Fruit fly (Drosophila melanogaster) whole organism, pupa: Measurements from ENCODE around the gene dgt4.
A peak's percentile ranks its signal among the peaks of the same experiment; 100 is the strongest.

Experiments
- CG10348 ChIP-seq: fragments of 200-800 bp; sonication (Bioruptor generic); IDR thresholded peaks from 2 replicates; pipeline ENCODE4 v1.3.6; 2022; ENCODE audit warnings: missing biosample characterization, missing genetic modification characterization
- CG12605 ChIP-seq: fragments of 200-800 bp; sonication (Bioruptor generic); IDR thresholded peaks from 2 replicates; pipeline ENCODE4 v1.3.6; 2022; ENCODE audit warnings: missing biosample characterization, missing genetic modification characterization
- CG14655 ChIP-seq: fragments of 200-800 bp; sonication (Bioruptor generic); optimal IDR thresholded peaks from 3 replicates; lab custom pipeline; 2017; ENCODE audit warnings: mild to moderate bottlenecking, missing biosample characterization, missing genetic modification reagents, missing genetic modification characterization
- CG15710 ChIP-seq: fragments of 200-800 bp; sonication (Bioruptor generic); optimal IDR thresholded peaks from 2 replicates; lab custom pipeline; 2018; ENCODE audit warnings: missing biosample characterization, mild to moderate bottlenecking, missing genetic modification characterization, moderate library complexity
- CG17806 ChIP-seq: fragments of 200-800 bp; sonication (Bioruptor generic); optimal IDR thresholded peaks from 2 replicates; lab custom pipeline; 2018; ENCODE audit warnings: missing biosample characterization, mild to moderate bottlenecking, missing genetic modification characterization, moderate library complexity
- CG32121 ChIP-seq: fragments of 200-800 bp; sonication (Bioruptor generic); IDR thresholded peaks from 2 replicates; pipeline ENCODE4 v1.3.6; 2022; ENCODE audit warnings: missing biosample characterization, missing genetic modification characterization
- CG4496 ChIP-seq: fragments of 200-800 bp; sonication (Bioruptor generic); IDR thresholded peaks from 3 replicates; pipeline ENCODE4 v1.3.6; 2022; ENCODE audit warnings: missing biosample characterization, missing genetic modification characterization
- CG8159 ChIP-seq: fragments of 200-800 bp; sonication (Bioruptor generic); optimal IDR thresholded peaks from 3 replicates; lab custom pipeline; 2018; ENCODE audit warnings: missing biosample characterization, mild to moderate bottlenecking, missing genetic modification characterization, moderate library complexity
- CG8301 ChIP-seq: fragments of 200-800 bp; sonication (Bioruptor generic); optimal IDR thresholded peaks from 2 replicates; lab custom pipeline; 2018; ENCODE audit warnings: missing biosample characterization, mild to moderate bottlenecking, missing genetic modification characterization
- CG9948 ChIP-seq: fragments of 200-800 bp; sonication (Bioruptor generic); optimal IDR thresholded peaks from 2 replicates; lab custom pipeline; 2018; ENCODE audit warnings: missing biosample characterization, mild to moderate bottlenecking, missing genetic modification characterization, moderate library complexity
- D1 ChIP-seq: fragments of 200-800 bp; sonication (Bioruptor generic); optimal IDR thresholded peaks from 2 replicates; lab custom pipeline; 2018; ENCODE audit warnings: missing biosample characterization, mild to moderate bottlenecking, missing genetic modification characterization, moderate library complexity
- EcR ChIP-seq: fragments of 200-800 bp; sonication (Bioruptor generic); optimal IDR thresholded peaks from 3 replicates; lab custom pipeline; 2019; ENCODE audit warnings: missing biosample characterization, missing genetic modification characterization, mild to moderate bottlenecking, moderate library complexity, missing genetic modification reagents
- Ets98B ChIP-seq: fragments of 200-800 bp; sonication (Bioruptor generic); IDR thresholded peaks from 2 replicates; pipeline ENCODE4 v1.3.6; 2022; ENCODE audit warnings: missing biosample characterization, missing genetic modification characterization
- Pif1A ChIP-seq: fragments of 200-800 bp; sonication (Bioruptor generic); optimal IDR thresholded peaks from 3 replicates; lab custom pipeline; 2016; ENCODE audit warnings: missing biosample characterization, missing genetic modification characterization
- Pif1B ChIP-seq: fragments of 200-800 bp; sonication (Bioruptor generic); optimal IDR thresholded peaks from 3 replicates; lab custom pipeline; 2016; ENCODE audit warnings: missing biosample characterization, missing genetic modification characterization
- Snoo ChIP-seq: fragments of 200-800 bp; sonication (Bioruptor generic); optimal IDR thresholded peaks from 3 replicates; lab custom pipeline; 2017; ENCODE audit warnings: missing biosample characterization, mild to moderate bottlenecking, missing genetic modification characterization, inconsistent platforms
- fd96Ca ChIP-seq: fragments of 200-800 bp; sonication (Bioruptor generic); IDR thresholded peaks from 3 replicates; pipeline ENCODE4 v1.3.6; 2022; ENCODE audit warnings: missing biosample characterization, missing genetic modification characterization
- gl ChIP-seq: fragments of 200-800 bp; sonication (Bioruptor generic); optimal IDR thresholded peaks from 2 replicates; lab custom pipeline; 2018; ENCODE audit warnings: missing biosample characterization, mild to moderate bottlenecking, missing genetic modification characterization
- rn ChIP-seq: fragments of 200-800 bp; sonication (Bioruptor generic); IDR thresholded peaks from 2 replicates; pipeline ENCODE4 v1.3.6; 2022; ENCODE audit warnings: missing biosample characterization, missing genetic modification characterization

The dgt4 gene

DNA sequence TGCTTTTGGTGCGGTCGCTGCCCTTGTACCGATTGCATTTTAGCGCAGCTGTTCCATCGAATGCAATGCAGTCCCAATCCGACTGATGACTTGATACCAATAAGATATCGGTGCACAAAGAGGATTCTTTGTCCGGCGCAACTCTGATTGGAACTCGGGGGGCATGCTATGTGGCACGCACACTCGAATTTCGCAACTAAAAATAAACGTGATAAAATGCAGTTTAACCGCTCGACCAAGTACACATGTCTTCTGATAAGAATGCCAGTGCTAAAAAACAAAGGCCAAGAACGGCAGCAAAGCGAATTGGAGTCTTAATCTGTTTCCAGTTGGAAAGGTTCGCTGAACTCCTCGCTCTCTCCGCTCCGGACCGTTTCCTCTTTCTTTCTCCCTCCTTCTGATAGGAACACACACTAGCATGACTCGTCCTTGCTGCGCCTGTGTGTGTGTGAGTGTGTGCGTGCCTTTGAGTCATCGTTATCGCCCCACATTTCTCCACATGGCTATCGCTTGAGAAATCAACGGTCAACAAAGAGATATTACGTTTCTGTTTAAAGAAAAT, 4.8 kb upstream of the dgt4 start:
- TF ChIP-seq EcR (GFP tag; lab: Kevin White, UChicago), result peak; percentile 97
- TF ChIP-seq CG8159 (tag; lab: Kevin White, UChicago), result no peak
- no peak for TF ChIP-seq CG14655

DNA sequence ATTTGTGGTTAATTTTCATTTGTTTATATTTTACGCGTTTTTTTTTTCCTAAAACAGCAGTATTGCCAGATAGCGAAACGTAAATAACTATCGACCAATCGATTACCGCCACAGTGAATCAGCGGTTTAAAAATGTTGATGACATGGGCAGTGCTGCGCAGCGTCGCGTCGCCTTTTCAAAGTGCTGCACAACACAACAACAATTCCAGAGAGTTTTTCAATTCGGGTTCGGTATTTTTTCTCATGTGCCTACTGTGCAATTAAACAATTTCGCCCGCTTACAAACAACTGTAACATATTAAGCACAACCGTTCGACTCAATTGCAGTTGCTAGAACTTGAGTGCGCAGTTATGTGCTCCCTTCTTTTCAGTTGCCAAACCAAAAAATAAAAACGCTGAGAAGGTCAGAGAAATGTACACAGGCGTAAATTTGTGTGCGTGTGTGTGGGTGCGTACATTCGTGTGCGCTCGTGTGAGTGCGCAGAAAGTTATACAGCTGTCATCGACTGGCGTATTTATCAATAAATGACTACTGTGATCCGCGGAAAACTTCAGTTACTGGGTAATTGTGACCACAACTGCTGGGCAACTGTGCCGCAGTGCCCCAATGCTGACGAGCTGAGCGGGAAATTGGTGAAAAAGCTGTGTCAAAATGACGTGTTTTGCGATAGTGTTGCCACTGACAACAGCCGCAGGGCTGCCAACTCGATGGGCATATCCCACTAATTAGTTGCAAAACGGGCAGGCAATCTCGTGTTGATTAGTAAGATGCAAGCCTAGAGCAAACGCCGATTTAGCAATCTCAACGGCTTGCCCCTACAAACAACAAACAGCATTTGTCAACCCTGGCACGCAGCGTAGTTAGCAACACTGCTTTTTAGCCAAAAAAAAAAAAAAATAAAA, 3.6 kb downstream of the dgt4 start, which contains the start of the genes tyf and Tip60:
Gene tyf (plus strand): TSS at position 187 of the 903 bp plus-strand sequence.
Gene Tip60 (minus strand): TSS at position 654 of the 903 bp plus-strand sequence.
- TF ChIP-seq EcR (GFP tag; lab: Kevin White, UChicago), result peak; percentile 55
- no peak; the same call in 1 of the 2 replicates for TF ChIP-seq Ets98B
- peak; percentile 57; the same call in 2 of the 3 replicates for TF ChIP-seq CG4496 (GFP tag; lab: Robert Waterston, UW)
- TF ChIP-seq Snoo, result peak; percentile 3
- TF ChIP-seq CG17806, result no peak
- TF ChIP-seq CG32121 (GFP tag; lab: Robert Waterston, UW), result no peak
- peak; percentile 21 for TF ChIP-seq Pif1B (GFP tag; lab: Kevin White, UChicago)
- TF ChIP-seq, all 21 proteins: peak for 4

DNA sequence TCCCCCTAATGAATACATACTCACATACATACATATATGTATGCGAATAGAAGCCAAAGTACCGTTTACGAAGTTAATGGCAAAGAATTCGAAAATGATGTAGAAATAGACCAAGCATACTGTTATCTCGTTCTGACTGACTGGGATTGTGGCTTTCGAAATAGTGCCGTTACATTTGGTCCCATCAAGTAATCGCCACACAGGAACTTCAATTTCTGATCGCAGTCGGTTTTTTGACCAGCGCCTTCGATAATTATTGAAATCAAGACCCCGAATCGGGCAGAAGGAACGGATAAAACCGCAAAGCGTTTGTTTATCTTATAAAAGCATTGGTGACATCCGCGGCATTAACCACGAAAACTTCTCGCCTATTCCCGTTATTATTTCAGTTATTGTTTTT, 6.1 kb downstream of the dgt4 start:
- no peak for TF ChIP-seq CG9948
- TF ChIP-seq CG12605 (GFP tag; lab: Robert Waterston, UW), result no peak

DNA sequence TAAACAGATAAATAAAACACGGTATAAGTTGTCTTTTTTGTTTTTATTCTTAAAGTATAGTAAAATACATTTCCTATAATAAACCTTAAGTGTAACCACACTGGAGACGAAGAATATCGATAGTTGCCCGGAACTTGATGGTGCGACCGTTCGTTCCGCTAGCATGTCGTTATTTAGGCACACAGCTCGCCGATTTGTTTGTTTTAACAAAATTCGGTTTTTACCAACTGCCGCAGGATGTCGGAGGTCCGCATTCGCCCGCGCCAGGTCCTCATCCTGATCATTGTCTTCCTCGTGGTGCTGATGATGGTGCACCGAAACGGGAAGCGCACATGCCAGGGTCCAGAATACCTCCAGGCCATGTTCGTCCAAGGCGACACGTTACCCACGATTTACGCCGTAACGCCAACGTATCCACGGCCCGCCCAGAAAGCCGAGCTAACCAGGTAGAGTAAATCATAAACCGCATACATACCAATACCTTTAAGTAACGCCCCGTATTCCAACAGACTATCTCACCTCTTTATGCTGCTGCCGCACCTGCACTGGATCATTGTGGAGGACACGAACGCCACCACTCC, 17.6 kb downstream of the dgt4 start, which contains the start of gene GlcAT-I:
Gene GlcAT-I (plus strand): TSS at position 163 of the 581 bp plus-strand sequence.
- no peak for TF ChIP-seq CG8301 (tag; lab: Kevin White, UChicago)
- TF ChIP-seq EcR (GFP tag; lab: Kevin White, UChicago), result no peak
- TF ChIP-seq CG4496 (GFP tag; lab: Robert Waterston, UW), result no peak
- no peak for TF ChIP-seq CG12605 (GFP tag; lab: Robert Waterston, UW)
- TF ChIP-seq CG32121 (GFP tag; lab: Robert Waterston, UW), result no peak
- no peak for TF ChIP-seq gl
- TF ChIP-seq Pif1B (GFP tag; lab: Kevin White, UChicago), result no peak
- TF ChIP-seq D1, result no peak
- TF ChIP-seq, all 21 proteins: peak for 0

DNA sequence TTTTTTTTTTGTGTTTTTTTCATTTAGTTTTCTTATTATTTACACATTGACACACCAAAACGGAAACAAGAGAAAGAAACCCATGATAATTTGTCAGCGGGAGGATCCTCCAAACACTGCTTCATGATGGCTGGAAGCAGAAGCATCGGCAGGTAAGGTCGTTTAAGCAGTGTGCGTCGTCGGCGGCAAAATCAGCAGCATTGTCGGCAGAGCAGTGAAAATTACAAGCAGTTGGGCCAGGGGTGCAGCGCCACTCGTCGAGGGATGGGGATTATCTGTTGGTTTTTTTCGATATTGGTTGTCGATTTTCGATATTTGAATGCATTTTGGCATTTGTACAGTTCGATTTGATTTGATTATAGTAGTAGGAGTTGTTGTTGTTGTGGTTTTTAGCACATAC, 25.5 kb downstream of the dgt4 start:
- TF ChIP-seq Snoo, result no peak
- TF ChIP-seq CG8301 (tag; lab: Kevin White, UChicago), result no peak
- no peak for TF ChIP-seq Pif1A (GFP tag; lab: Kevin White, UChicago)
- no peak for TF ChIP-seq CG14655
- no peak for TF ChIP-seq EcR (GFP tag; lab: Kevin White, UChicago)
- TF ChIP-seq rn (GFP tag; lab: Robert Waterston, UW), result no peak

DNA sequence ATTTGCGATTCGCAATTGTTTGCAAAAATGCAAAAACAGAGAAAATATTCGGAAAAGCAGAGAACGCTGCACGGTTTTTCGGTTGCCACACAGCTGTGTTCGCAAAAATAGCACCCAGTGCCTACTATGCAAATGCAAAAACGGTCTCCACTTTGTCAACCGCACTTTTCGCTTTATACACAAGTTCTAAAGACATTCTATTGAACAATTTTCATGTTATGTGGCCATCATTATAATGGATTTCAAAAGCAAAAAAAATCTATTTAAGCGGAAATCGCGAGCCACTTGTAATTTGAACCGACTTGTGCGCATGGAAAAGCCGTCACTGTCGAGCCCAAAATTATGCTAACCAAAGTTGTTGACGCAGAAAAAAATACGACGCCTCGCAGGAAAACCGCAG, 37.5 kb downstream of the dgt4 start:
- peak; percentile 30 for TF ChIP-seq CG8301 (tag; lab: Kevin White, UChicago)
- TF ChIP-seq CG10348 (GFP tag; lab: Robert Waterston, UW), result no peak
- peak; percentile 17 for TF ChIP-seq CG14655
- peak; percentile 19 for TF ChIP-seq Pif1A (GFP tag; lab: Kevin White, UChicago)
- no peak for TF ChIP-seq CG17806
- TF ChIP-seq CG15710 (tag; lab: Kevin White, UChicago), result no peak
- peak; percentile 36 for TF ChIP-seq Ets98B
- peak; percentile 4 for TF ChIP-seq CG8159 (tag; lab: Kevin White, UChicago)
- TF ChIP-seq CG4496 (GFP tag; lab: Robert Waterston, UW), result 0 out of 3 replicates have a peak, but pooled peaks have one; percentile 19
- TF ChIP-seq fd96Ca (GFP tag; lab: Robert Waterston, UW), result peak; percentile 45; the same call in 1 of the 3 replicates
- TF ChIP-seq, all 21 proteins: peak for 7
